Worm (Caenorhabditis elegans): ENCODE results near the gene C01C4.2.
A peak's percentile ranks its signal among the peaks of the same experiment; 100 is the strongest.

The C01C4.2 gene

DNA sequence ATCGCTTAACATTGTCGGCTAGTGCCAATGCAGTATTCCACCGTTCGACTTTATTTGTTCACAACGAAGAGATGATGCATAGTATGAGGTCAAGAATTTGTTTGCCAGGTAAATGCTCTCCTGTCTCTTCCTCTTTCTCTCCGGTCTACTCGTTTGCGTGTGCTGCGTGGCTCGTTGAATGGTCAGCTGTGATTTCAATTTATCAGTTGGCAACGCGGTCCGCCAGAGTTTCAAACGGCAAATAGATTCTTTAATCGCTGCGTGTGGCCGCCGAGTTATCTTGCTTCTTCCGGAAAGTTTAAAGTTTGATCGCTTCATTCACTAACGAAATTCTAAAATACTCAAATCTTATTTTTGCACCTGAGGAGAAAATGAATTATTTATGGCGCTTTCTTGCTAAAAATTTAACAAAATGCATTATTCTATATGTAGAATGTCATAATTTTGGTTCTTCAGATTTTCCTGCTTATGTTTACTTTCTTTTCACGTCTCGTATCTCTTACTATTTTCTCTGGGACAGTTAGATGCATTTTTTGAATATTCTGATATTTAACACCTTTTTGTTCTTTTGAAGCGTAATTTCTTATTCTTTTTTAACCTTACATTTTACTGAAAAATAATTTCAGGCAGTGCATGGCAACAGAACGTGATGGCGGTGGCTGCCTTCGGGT lies 34.2 kb upstream of the C01C4.2 start, which contains the start of gene tsp-17:
Gene tsp-17, plus strand, starts transcription at position 621 of the 671 bp plus-strand sequence.
- TF ChIP-seq pha-4 (tag; optimal IDR thresholded peaks at IDR 0.05) (no peak), hlh-1 (tag; optimal IDR thresholded peaks at IDR 0.05) (peak; percentile 84)

DNA sequence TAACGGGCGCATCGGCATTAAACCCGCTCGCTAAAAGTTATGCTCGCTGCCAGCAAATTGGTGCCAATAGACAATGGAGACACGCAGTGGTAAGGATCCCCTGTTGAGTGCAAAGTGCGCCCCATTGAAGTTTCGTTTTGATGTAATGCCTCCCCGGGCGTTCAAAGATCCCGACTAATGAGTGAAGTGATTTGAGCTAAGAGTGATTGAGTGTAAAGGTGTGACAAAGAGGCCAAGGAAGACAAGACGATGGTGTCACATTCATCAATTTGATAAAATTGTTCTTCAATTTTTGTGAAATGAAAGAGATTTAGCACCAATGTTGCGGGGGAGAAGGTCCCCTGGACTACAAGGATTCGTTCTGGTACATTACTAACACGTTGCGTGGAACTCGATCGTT lies 31.8 kb upstream of the C01C4.2 start:
- TF ChIP-seq unc-62 (GFP tag; optimal IDR thresholded peaks at IDR 0.05) (peak; percentile 71), flh-1 (GFP tag; optimal IDR thresholded peaks at IDR 0.05) (no peak), snpc-4 (tag; optimal IDR thresholded peaks at IDR 0.05) (no peak), mls-2 (tag; optimal IDR thresholded peaks at IDR 0.05) (no peak), tbx-8 (GFP tag; optimal IDR thresholded peaks at IDR 0.05) (no peak), elt-1 (tag; optimal IDR thresholded peaks at IDR 0.05; ENCODE audit: borderline replicate concordance, insufficient read depth) (no peak), nhr-12 (tag; optimal IDR thresholded peaks at IDR 0.05) (no peak), cnd-1 (tag; optimal IDR thresholded peaks at IDR 0.05) (no peak), sem-2 (GFP tag; optimal IDR thresholded peaks at IDR 0.05) (no peak), pha-4 (tag; optimal IDR thresholded peaks at IDR 0.05) (no peak), unc-39 (tag; optimal IDR thresholded peaks at IDR 0.05) (no peak), zip-8 (tag; optimal IDR thresholded peaks at IDR 0.05) (no peak), hlh-1 (tag; optimal IDR thresholded peaks at IDR 0.05) (peak; percentile 61), unc-120 (tag; optimal IDR thresholded peaks at IDR 0.05; ENCODE audit: poor library complexity, severe bottlenecking) (peak; percentile 18), blmp-1 (tag; optimal IDR thresholded peaks at IDR 0.05) (no peak), sptf-1 (tag; optimal IDR thresholded peaks at IDR 0.05) (no peak), lin-32 (GFP tag; optimal IDR thresholded peaks at IDR 0.05) (no peak), nhr-2 (tag; optimal IDR thresholded peaks at IDR 0.05) (no peak), ces-1 (GFP tag; optimal IDR thresholded peaks at IDR 0.05) (no peak), nhr-237 (tag; optimal IDR thresholded peaks at IDR 0.05) (no peak), mep-1 (tag; optimal IDR thresholded peaks at IDR 0.05) (no peak), mab-5 (tag; optimal IDR thresholded peaks at IDR 0.05) (no peak), bed-3 (GFP tag; optimal IDR thresholded peaks at IDR 0.05) (no peak), nhr-76 (tag; optimal IDR thresholded peaks at IDR 0.05) (no peak)

DNA sequence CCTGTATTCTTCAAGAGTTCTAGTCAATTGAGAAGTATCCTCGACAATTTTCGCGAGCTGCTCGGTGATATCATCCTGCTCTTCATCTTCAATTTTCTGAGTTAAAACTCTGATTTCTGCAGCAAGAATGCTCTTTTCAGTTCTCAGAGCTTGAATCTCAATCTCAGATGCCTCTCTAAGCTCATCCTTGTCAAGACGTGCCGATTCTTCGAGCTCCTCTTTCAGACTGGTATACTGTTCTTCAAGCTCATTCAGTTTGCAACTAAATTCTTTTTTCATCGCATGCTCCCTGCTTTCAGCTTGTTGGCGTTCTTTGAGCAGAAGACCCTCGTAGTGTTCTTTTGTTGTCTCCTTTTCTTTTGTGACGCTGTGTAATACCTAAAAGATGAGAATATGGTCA lies 28.5 kb upstream of the C01C4.2 start:
- TF ChIP-seq drap-1 (GFP tag; optimal IDR thresholded peaks at IDR 0.05): no peak
- TF ChIP-seq nhr-12 (tag; optimal IDR thresholded peaks at IDR 0.05): no peak
- TF ChIP-seq M03D4.4 (tag; optimal IDR thresholded peaks at IDR 0.05): no peak
- no peak for TF ChIP-seq mep-1 (tag; optimal IDR thresholded peaks at IDR 0.05)
- TF ChIP-seq snpc-4 (tag; optimal IDR thresholded peaks at IDR 0.05): no peak
- TF ChIP-seq mls-2 (tag; optimal IDR thresholded peaks at IDR 0.05): no peak
- no peak for TF ChIP-seq flh-1 (GFP tag; optimal IDR thresholded peaks at IDR 0.05)
- TF ChIP-seq ztf-11 (tag; optimal IDR thresholded peaks at IDR 0.05): no peak
- TF ChIP-seq ces-1 (GFP tag; optimal IDR thresholded peaks at IDR 0.05): no peak
- TF ChIP-seq lin-13 (tag; optimal IDR thresholded peaks at IDR 0.05): no peak
- no peak for TF ChIP-seq ceh-83 (GFP tag; optimal IDR thresholded peaks at IDR 0.05)
- no peak for TF ChIP-seq nhr-28 (tag; optimal IDR thresholded peaks at IDR 0.05)
- no peak for TF ChIP-seq cnd-1 (tag; optimal IDR thresholded peaks at IDR 0.05)

DNA sequence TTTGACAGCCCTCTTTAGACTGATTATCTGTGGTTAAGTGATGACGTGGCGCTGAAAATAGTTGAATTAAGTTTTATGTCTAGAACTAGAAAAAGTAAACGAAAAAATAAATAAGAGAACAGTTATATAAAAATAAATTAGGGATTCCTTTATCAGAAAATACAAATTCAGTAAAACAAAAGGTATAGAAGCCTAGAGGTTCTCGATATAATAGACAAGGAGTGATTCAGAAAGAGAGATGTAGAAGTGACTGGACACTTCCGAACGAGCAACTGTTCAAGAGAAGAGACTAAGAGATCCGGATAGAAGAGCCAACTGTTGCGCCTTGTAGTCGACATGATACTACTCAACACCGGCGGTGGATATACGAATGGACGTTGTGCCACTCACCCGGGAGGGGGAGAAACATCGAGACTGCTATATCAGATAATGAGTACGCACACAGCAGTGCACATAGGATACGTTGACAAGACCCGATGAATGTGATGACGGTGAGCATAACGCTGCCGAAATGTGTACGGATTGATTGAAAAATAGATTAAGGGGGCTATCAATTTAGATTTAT lies 25.7 kb upstream of the C01C4.2 start, which contains the start of gene tag-278:
Gene tag-278, minus strand, starts transcription at position 51 of the 565 bp plus-strand sequence.
- no peak for TF ChIP-seq flh-1 (GFP tag; optimal IDR thresholded peaks at IDR 0.05)
- TF ChIP-seq unc-62 (GFP tag; optimal IDR thresholded peaks at IDR 0.05): peak; percentile 96
- no peak for TF ChIP-seq nhr-76 (tag; optimal IDR thresholded peaks at IDR 0.05)
- TF ChIP-seq unc-120 (tag; optimal IDR thresholded peaks at IDR 0.05; ENCODE audit: poor library complexity, severe bottlenecking): peak; percentile 92
- no peak for TF ChIP-seq ces-1 (GFP tag; optimal IDR thresholded peaks at IDR 0.05)
- peak; percentile 100 for TF ChIP-seq hlh-1 (tag; optimal IDR thresholded peaks at IDR 0.05)
- TF ChIP-seq mab-5 (tag; optimal IDR thresholded peaks at IDR 0.05): peak; percentile 50
- no peak for TF ChIP-seq cnd-1 (tag; optimal IDR thresholded peaks at IDR 0.05)

DNA sequence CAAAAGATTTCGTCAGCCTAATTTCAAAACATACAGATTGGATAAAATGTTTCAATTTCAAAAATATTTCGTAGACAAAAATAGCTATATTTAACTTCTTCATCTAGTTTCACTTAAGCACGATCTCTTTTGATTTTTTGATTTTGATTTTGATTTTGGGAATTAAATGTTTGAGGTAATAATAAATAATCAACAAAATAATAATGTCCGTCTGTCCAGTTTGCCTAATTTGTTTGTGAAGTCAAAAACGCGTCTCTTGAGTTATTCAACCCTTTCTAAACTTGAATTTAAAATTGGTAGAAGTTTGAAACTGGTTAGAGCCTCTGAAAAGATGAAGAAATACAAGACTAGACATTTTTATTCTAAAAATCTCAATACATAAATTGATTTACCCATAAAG lies 25.1 kb upstream of the C01C4.2 start:
- TF ChIP-seq nhr-2 (tag; optimal IDR thresholded peaks at IDR 0.05): no peak
- TF ChIP-seq bed-3 (GFP tag; optimal IDR thresholded peaks at IDR 0.05): no peak
- TF ChIP-seq ceh-39 (tag; optimal IDR thresholded peaks at IDR 0.05): no peak
- TF ChIP-seq nhr-12 (tag; optimal IDR thresholded peaks at IDR 0.05): no peak
- no peak for TF ChIP-seq M03D4.4 (tag; optimal IDR thresholded peaks at IDR 0.05)
- no peak for TF ChIP-seq hlh-1 (tag; optimal IDR thresholded peaks at IDR 0.05)
- TF ChIP-seq cnd-1 (tag; optimal IDR thresholded peaks at IDR 0.05): no peak
- no peak for TF ChIP-seq elt-1 (tag; optimal IDR thresholded peaks at IDR 0.05; ENCODE audit: borderline replicate concordance, insufficient read depth)
- TF ChIP-seq lsy-2 (tag; optimal IDR thresholded peaks at IDR 0.05): no peak
- no peak for TF ChIP-seq unc-120 (tag; optimal IDR thresholded peaks at IDR 0.05; ENCODE audit: poor library complexity, severe bottlenecking)
- no peak for TF ChIP-seq nhr-76 (tag; optimal IDR thresholded peaks at IDR 0.05)
- no peak for TF ChIP-seq mab-5 (tag; optimal IDR thresholded peaks at IDR 0.05)
- TF ChIP-seq ham-2 (GFP tag; optimal IDR thresholded peaks at IDR 0.05): no peak
- no peak for TF ChIP-seq mep-1 (tag; optimal IDR thresholded peaks at IDR 0.05)
- TF ChIP-seq lin-32 (GFP tag; optimal IDR thresholded peaks at IDR 0.05): no peak
- no peak for TF ChIP-seq drap-1 (GFP tag; optimal IDR thresholded peaks at IDR 0.05)
